Fruit fly (Drosophila melanogaster): ENCODE results near the gene ca.
A peak's percentile ranks its signal among the peaks of the same experiment; 100 is the strongest.

ca gene

DNA sequence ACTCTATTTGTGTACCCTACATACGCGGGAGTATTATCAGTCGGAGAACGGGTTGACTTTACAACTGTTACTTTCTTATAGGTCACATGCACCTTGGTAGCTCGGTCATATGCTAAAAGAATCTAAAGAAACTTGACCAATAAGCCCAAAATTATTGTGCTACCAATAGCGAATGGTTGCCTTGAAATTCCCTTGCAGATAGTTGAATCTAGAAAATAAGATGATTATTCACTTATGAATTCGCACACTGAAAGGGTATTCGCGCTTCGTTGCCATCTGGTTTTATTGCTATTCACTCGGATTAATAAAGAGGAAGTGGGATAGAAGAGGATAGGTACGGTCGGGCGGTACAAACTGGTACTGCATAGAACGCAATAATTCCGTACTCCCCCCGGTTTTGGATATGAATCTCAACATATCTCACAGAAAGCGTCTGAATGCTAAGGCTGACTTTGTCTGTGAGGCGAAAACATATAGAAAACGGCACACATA is 32.7 kb upstream of the ca start (continued):
- TF ChIP-seq CG6854 (GFP tag; optimal IDR thresholded peaks at IDR 0.05) (no peak), Sox15 (GFP tag; optimal IDR thresholded peaks at IDR 0.05) (peak; percentile 78), CG34406 (GFP tag; optimal IDR thresholded peaks at IDR 0.05) (peak; percentile 76), CG3032 (tag; optimal IDR thresholded peaks at IDR 0.05) (peak; percentile 73), topi (GFP tag; optimal IDR thresholded peaks at IDR 0.05) (peak; percentile 81), CG32006 (GFP tag; optimal IDR thresholded peaks at IDR 0.05) (peak; percentile 93), CG10669 (GFP tag; optimal IDR thresholded peaks at IDR 0.05) (peak; percentile 80), CG8632 (GFP tag; optimal IDR thresholded peaks at IDR 0.05) (peak; percentile 74), lz (GFP tag; optimal IDR thresholded peaks at IDR 0.05) (peak; percentile 76), fkh (GFP tag; optimal IDR thresholded peaks at IDR 0.05) (no peak), salr (GFP tag; optimal IDR thresholded peaks at IDR 0.05) (peak; percentile 60 to 75), Smox (GFP tag; optimal IDR thresholded peaks at IDR 0.05) (peak; percentile 68), CG8319 (GFP tag; optimal IDR thresholded peaks at IDR 0.05) (peak; percentile 16), CG7368 (GFP tag; optimal IDR thresholded peaks at IDR 0.05) (peak; percentile 64), eg (GFP tag; IDR thresholded peaks at IDR 0.05) (peak; percentile 75), Sox102F (GFP tag; optimal IDR thresholded peaks at IDR 0.05) (peak; percentile 80)

DNA sequence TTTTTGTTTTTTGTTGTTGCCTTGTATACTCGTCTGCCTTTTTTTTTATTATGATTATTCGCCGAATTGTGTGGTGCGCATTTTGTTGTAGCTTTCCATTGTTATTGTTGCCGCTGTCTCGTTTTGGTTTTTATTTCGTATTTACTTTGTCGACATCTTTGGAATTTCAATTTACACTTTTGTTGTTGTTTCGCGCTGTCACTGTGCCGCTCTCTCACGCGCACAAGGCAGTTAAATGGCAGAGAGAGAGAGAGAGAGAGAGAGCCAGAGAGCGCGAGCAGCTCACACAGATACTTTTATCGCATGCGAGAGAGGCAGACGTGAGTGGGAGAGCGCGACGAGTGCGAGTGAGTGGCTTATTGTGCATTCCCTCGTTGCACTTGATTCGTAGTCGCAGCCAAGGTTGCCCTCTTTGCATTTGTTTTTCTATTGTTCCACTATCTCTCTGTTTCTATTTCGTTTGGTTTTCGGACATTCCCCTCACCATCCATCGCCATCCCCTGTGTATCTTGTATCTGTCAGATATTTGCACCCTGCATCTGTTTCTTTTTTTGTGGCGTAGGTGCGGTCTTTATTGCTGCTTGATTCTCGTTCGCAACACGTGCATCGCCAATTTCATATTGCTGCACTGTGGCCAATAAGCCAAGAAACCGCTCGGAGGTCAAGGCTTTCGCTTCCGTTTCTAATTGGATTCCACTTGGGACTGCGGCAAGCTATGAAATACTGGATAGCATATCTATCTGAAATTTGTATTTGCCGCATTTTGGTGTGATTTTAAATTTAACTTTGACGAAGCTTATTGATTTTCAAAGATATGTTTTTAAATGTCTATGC is 32.0 kb upstream of the ca start:
- peak; percentile 37 for TF ChIP-seq CG16779 (tag; optimal IDR thresholded peaks at IDR 0.05)
- TF ChIP-seq svp (GFP tag): peak; percentile 54
- peak; percentile 61 for TF ChIP-seq CG6854 (GFP tag; optimal IDR thresholded peaks at IDR 0.05)
- TF ChIP-seq achi (GFP tag; optimal IDR thresholded peaks at IDR 0.05): peak; percentile 66
- TF ChIP-seq vri (GFP tag; optimal IDR thresholded peaks at IDR 0.05): peak; percentile 58
- peak; percentile 67; the same call in 1 of the 2 replicates for TF ChIP-seq CG15336 (GFP tag; IDR thresholded peaks at IDR 0.05)
- TF ChIP-seq CG6163 (GFP tag; IDR thresholded peaks at IDR 0.05): peak; percentile 54
- TF ChIP-seq Lpt (GFP tag; optimal IDR thresholded peaks at IDR 0.05): no peak
- TF ChIP-seq dsx (GFP tag; optimal IDR thresholded peaks at IDR 0.05; ENCODE audit: poor library complexity, severe bottlenecking): peak; percentile 61
- TF ChIP-seq CG7368 (GFP tag; optimal IDR thresholded peaks at IDR 0.05): no peak
- peak; percentile 92 for TF ChIP-seq fkh (GFP tag; optimal IDR thresholded peaks at IDR 0.05)
- TF ChIP-seq Eip78C (GFP tag): peak; percentile 71
- TF ChIP-seq CG6276 (GFP tag; optimal IDR thresholded peaks at IDR 0.05): no peak
- TF ChIP-seq CG9139 (GFP tag; optimal IDR thresholded peaks at IDR 0.05): peak; percentile 4
- TF ChIP-seq Eip93F (GFP tag; optimal IDR thresholded peaks at IDR 0.05): peak; percentile 62

DNA sequence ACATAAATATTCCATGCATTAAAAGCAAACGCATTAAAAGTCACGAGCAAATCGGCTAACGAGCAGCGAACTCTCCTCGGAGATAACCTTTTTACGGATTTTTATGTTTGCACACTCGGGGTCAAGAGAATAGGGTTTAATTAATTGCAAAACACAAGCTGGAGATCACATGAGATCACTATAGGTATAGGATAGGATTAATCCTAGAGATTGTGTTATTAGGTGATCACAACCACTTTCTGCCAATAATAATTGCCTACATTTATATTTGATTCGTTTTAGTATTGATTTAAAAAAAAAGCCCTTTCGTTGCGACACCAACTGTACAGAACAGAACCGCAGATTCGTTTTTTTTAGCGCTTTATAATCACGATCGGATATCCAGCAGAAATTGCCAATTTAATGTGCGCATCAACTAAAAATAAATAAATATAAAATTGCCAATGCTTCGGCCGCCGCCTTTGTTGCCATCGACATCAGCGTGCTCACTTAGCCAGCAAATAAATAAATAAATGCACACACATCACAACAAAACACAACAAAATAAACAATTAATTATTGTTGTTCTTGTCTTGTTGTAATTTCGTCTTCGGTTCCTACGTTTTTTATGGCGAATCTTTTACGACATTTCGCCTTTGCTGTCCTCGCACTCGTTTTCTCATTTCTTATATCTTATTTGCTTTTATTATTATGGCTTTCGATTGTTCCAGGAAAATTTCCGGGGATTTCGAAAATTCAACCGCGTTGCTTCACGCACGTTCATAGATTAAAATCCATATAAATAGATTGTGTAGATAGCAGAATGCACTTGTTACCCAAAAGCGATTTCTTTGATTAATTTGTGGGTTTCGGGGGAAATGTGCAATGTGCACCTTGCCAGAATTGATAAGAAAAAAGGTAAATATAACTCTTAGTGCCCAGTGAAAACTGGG is 30.6 kb upstream of the ca start:
- TF ChIP-seq cyc (GFP tag; optimal IDR thresholded peaks at IDR 0.05): peak; percentile 25
- TF ChIP-seq fd59A (GFP tag; optimal IDR thresholded peaks at IDR 0.05): no peak
- TF ChIP-seq esn (GFP tag; optimal IDR thresholded peaks at IDR 0.05): peak; percentile 29
- TF ChIP-seq Met (GFP tag; optimal IDR thresholded peaks at IDR 0.05): peak; percentile 6
- TF ChIP-seq Eip75B (GFP tag; optimal IDR thresholded peaks at IDR 0.05): peak; percentile 8
- no peak for TF ChIP-seq CG6792 (GFP tag; optimal IDR thresholded peaks at IDR 0.05)
- peak; percentile 31 for TF ChIP-seq CG3919 (GFP tag; optimal IDR thresholded peaks at IDR 0.05)
- TF ChIP-seq dac (GFP tag; optimal IDR thresholded peaks at IDR 0.05): no peak
- TF ChIP-seq CG6854 (GFP tag; optimal IDR thresholded peaks at IDR 0.05): peak; percentile 26
- peak; percentile 87 for TF ChIP-seq svp (GFP tag)
- TF ChIP-seq Eip78C (GFP tag): peak; percentile 83
- TF ChIP-seq CG8319 (GFP tag; optimal IDR thresholded peaks at IDR 0.05): no peak
- TF ChIP-seq Eip93F (GFP tag; optimal IDR thresholded peaks at IDR 0.05): peak; percentile 70
- TF ChIP-seq topi (GFP tag; optimal IDR thresholded peaks at IDR 0.05): peak; percentile 42
- TF ChIP-seq lz (GFP tag; optimal IDR thresholded peaks at IDR 0.05): peak; percentile 10
- TF ChIP-seq spab (GFP tag; optimal IDR thresholded peaks at IDR 0.05): peak; percentile 5
